Worm (Caenorhabditis elegans) whole organism, L4 larva: ENCODE measurements around the gene str-181.

Experiments
- F26F4.8 ChIP-seq: fragments of 200-800 bp; sonication (Bioruptor generic); conservative IDR thresholded peaks from 2 replicates; pipeline ENCODE4 v1.3.6; 2022; ENCODE audit warnings: missing genetic modification characterization, missing compliant biosample characterization
- F44E2.7 ChIP-seq: fragments of 200-800 bp; sonication (Bioruptor generic); IDR thresholded peaks from 2 replicates; pipeline ENCODE4 v2.1.2; 2022; ENCODE audit warnings: missing genetic modification characterization, missing compliant biosample characterization
- F49E8.2 ChIP-seq: sonication (generic microtip); optimal IDR thresholded peaks from 2 replicates; lab custom pipeline; 2016; ENCODE audit warnings: missing compliant biosample characterization, mild to moderate bottlenecking, missing genetic modification characterization, borderline replicate concordance
- R02D3.7 ChIP-seq: fragments of 150-350 bp; sonication (generic microtip); optimal IDR thresholded peaks from 3 replicates; lab custom pipeline; 2014; ENCODE audit warnings: missing biosample characterization, missing genetic modification characterization
- T20F7.1 ChIP-seq: fragments of 200-800 bp; sonication (Bioruptor generic); optimal IDR thresholded peaks from 2 replicates; lab custom pipeline; 2018; ENCODE audit warnings: mild to moderate bottlenecking, missing genetic modification characterization, missing compliant biosample characterization
- ZK546.5 ChIP-seq, 2 experiments: sonication (generic microtip); optimal IDR thresholded peaks; 2 replicates each; lab custom pipeline; 2017; ENCODE audit warnings: missing biosample characterization in 2 of 2, missing genetic modification characterization in 2 of 2
- aha-1 ChIP-seq: fragments of 150-350 bp; peaks from one replicate; lab custom pipeline; 2014; ENCODE audit warnings: missing biosample characterization, missing genetic modification characterization
- aly-2 ChIP-seq: sonication (generic microtip); optimal IDR thresholded peaks from 2 replicates; lab custom pipeline; 2018; ENCODE audit warnings: missing biosample characterization, missing genetic modification characterization
- ama-1 ChIP-seq: fragments of 150-350 bp; optimal IDR thresholded peaks from 2 replicates; lab custom pipeline; 2014; ENCODE audit warnings: inconsistent platforms, mixed read lengths
- attf-4 ChIP-seq: sonication (generic microtip); optimal IDR thresholded peaks from 3 replicates; lab custom pipeline; 2017; ENCODE audit warnings: missing biosample characterization, missing genetic modification characterization
- ceh-32 ChIP-seq: sonication (generic microtip); optimal IDR thresholded peaks from 2 replicates; lab custom pipeline; 2016; ENCODE audit warnings: mild to moderate bottlenecking, missing genetic modification characterization, missing compliant biosample characterization; ENCODE audit not compliant: poor library complexity
- daf-12 ChIP-seq: fragments of 150-350 bp; optimal IDR thresholded peaks from 2 replicates; lab custom pipeline; 2014; ENCODE audit warnings: missing biosample characterization, missing genetic modification reagents, missing genetic modification characterization
- dmd-9 ChIP-seq: fragments of 200-800 bp; sonication (Bioruptor generic); IDR thresholded peaks from 2 replicates; pipeline ENCODE4 v1.3.6; 2022; ENCODE audit warnings: missing genetic modification reagents, missing genetic modification characterization, missing compliant biosample characterization
- fkh-10 ChIP-seq: fragments of 150-350 bp; optimal IDR thresholded peaks from 2 replicates; lab custom pipeline; 2014; ENCODE audit warnings: missing biosample characterization, missing genetic modification reagents, missing genetic modification characterization
- fos-1 ChIP-seq: fragments of 150-350 bp; optimal IDR thresholded peaks from 2 replicates; lab custom pipeline; 2014; ENCODE audit warnings: missing biosample characterization, missing genetic modification characterization
- hif-1 ChIP-seq, 2 experiments: sonication (generic microtip); optimal IDR thresholded peaks; 2 replicates each; lab custom pipeline; 2016 to 2017; ENCODE audit warnings: missing compliant biosample characterization in 2 of 2, missing genetic modification characterization in 2 of 2, missing genetic modification reagents in 2 of 2, missing genotype in 2 of 2, mild to moderate bottlenecking in 1 of 2
- hlh-11 ChIP-seq: fragments of 200-800 bp; sonication (Bioruptor generic); optimal IDR thresholded peaks from 2 replicates; lab custom pipeline; 2018; ENCODE audit warnings: mild to moderate bottlenecking, missing genetic modification characterization, missing compliant biosample characterization
- hlh-30 ChIP-seq: sonication (generic microtip); optimal IDR thresholded peaks from 2 replicates; lab custom pipeline; 2017; ENCODE audit warnings: antibody characterized with exemption, mild to moderate bottlenecking, missing genetic modification characterization, missing compliant biosample characterization; ENCODE audit not compliant: insufficient read depth
- hmg-1.1 ChIP-seq: fragments of 200-800 bp; sonication (Bioruptor generic); IDR thresholded peaks from 2 replicates; pipeline ENCODE4 v1.3.6; 2022; ENCODE audit warnings: missing genetic modification reagents, missing genetic modification characterization, missing compliant biosample characterization
- lim-7 ChIP-seq: fragments of 200-800 bp; sonication (Bioruptor generic); IDR thresholded peaks from 2 replicates; pipeline ENCODE4 v1.3.6; 2022; ENCODE audit warnings: missing genetic modification characterization, missing compliant biosample characterization
- lin-1 ChIP-seq: fragments of 200-800 bp; sonication (Bioruptor generic); IDR thresholded peaks from 2 replicates; pipeline ENCODE4 v1.3.6; 2022; ENCODE audit warnings: missing genetic modification reagents, missing genetic modification characterization, missing compliant biosample characterization
- lin-38 ChIP-seq: fragments of 200-800 bp; sonication (Bioruptor generic); IDR thresholded peaks from 2 replicates; pipeline ENCODE4 v1.3.6; 2022; ENCODE audit warnings: missing genetic modification reagents, missing genetic modification characterization, missing compliant biosample characterization
- lin-39 ChIP-seq: fragments of 150-350 bp; optimal IDR thresholded peaks from 2 replicates; lab custom pipeline; 2014; ENCODE audit warnings: missing biosample characterization, missing genetic modification reagents, missing genetic modification characterization
- lsy-2 ChIP-seq, 2 experiments: fragments of 150-350 bp in 1 of 2; sonication (generic microtip) in 1 of 2; optimal IDR thresholded peaks; 2 replicates each; lab custom pipeline; 2014 to 2017; ENCODE audit warnings: missing biosample characterization in 2 of 2, missing genetic modification characterization in 2 of 2
- madf-5 ChIP-seq, 2 experiments: fragments of 200-800 bp; sonication (Bioruptor generic); IDR thresholded peaks; 2 replicates each; pipeline ENCODE4 v1.3.6; 2022; ENCODE audit warnings: missing compliant biosample characterization in 2 of 2, missing genetic modification characterization in 2 of 2
- madf-9 ChIP-seq: fragments of 200-800 bp; sonication (Bioruptor generic); conservative IDR thresholded peaks from 2 replicates; pipeline ENCODE4 v1.3.6; 2022; ENCODE audit warnings: missing genetic modification reagents, missing genetic modification characterization, missing compliant biosample characterization
- mdl-1 ChIP-seq, 2 experiments: fragments of 150-350 bp in 1 of 2; sonication (generic microtip) in 1 of 2; optimal IDR thresholded peaks; 2 replicates each; lab custom pipeline; 2014 to 2017; ENCODE audit warnings: missing biosample characterization in 2 of 2, missing genetic modification characterization in 2 of 2
- mdt-29 ChIP-seq: fragments of 200-800 bp; sonication (Bioruptor generic); IDR thresholded peaks from 2 replicates; pipeline ENCODE4 v1.3.6; 2022; ENCODE audit warnings: missing genetic modification reagents, missing genetic modification characterization, missing compliant biosample characterization
- mep-1 ChIP-seq: fragments of 150-350 bp; sonication (generic microtip); optimal IDR thresholded peaks from 3 replicates; lab custom pipeline; 2014; ENCODE audit warnings: missing biosample characterization, missing genetic modification characterization
- nhr-10 ChIP-seq: fragments of 150-350 bp; optimal IDR thresholded peaks from 2 replicates; lab custom pipeline; 2014; ENCODE audit warnings: missing biosample characterization, missing genetic modification characterization
- nhr-102 ChIP-seq: sonication (generic microtip); optimal IDR thresholded peaks from 2 replicates; lab custom pipeline; 2016; ENCODE audit warnings: mild to moderate bottlenecking, missing genetic modification characterization, moderate library complexity, missing compliant biosample characterization
- nhr-11 ChIP-seq: fragments of 150-350 bp; optimal IDR thresholded peaks from 2 replicates; lab custom pipeline; 2014; ENCODE audit warnings: missing biosample characterization, missing genetic modification characterization
- nhr-25 ChIP-seq: sonication (generic microtip); optimal IDR thresholded peaks from 2 replicates; lab custom pipeline; 2017; ENCODE audit warnings: missing genetic modification characterization, mild to moderate bottlenecking, missing compliant biosample characterization, antibody characterized with exemption, moderate library complexity, borderline replicate concordance; ENCODE audit not compliant: insufficient read depth
- nhr-42 ChIP-seq: fragments of 200-800 bp; sonication (Bioruptor generic); IDR thresholded peaks from 2 replicates; pipeline ENCODE4 v1.3.6; 2022; ENCODE audit warnings: missing genetic modification characterization, missing compliant biosample characterization
- php-3 ChIP-seq: fragments of 200-800 bp; sonication (Bioruptor generic); IDR thresholded peaks from 2 replicates; pipeline ENCODE4 v1.3.6; 2022; ENCODE audit warnings: missing genetic modification reagents, missing genetic modification characterization, missing compliant biosample characterization
- pqm-1 ChIP-seq: sonication (generic microtip); optimal IDR thresholded peaks from 2 replicates; lab custom pipeline; 2017; ENCODE audit warnings: missing biosample characterization, missing genetic modification characterization
- spr-3 ChIP-seq: fragments of 200-800 bp; sonication (Bioruptor generic); optimal IDR thresholded peaks from 2 replicates; lab custom pipeline; 2018; ENCODE audit warnings: mild to moderate bottlenecking, missing genetic modification characterization, missing compliant biosample characterization
- tra-1 ChIP-seq: fragments of 200-800 bp; sonication (Bioruptor generic); IDR thresholded peaks from 2 replicates; pipeline ENCODE4 v1.3.6; 2022; ENCODE audit warnings: missing genetic modification reagents, missing genetic modification characterization, missing compliant biosample characterization
- unc-130 ChIP-seq: sonication (generic microtip); optimal IDR thresholded peaks from 2 replicates; lab custom pipeline; 2016; ENCODE audit warnings: missing genetic modification reagents, missing genetic modification characterization, missing compliant biosample characterization

str-181 gene

ce11 chrV:12716447-12716846 lies 2.1 kb downstream of the str-181 start, which contains the start of gene str-178:
TSS of gene str-178 (minus strand) at chrV:12716547.
- no peak for TF ChIP-seq madf-9 (GFP tag; lab: Robert Waterston, UW)
- TF ChIP-seq attf-4 (tag; lab: Kevin White, UChicago), result no peak
- TF ChIP-seq nhr-11 (tag; lab: Kevin White, UChicago), result no peak
- TF ChIP-seq php-3 (GFP tag; lab: Robert Waterston, UW), result no peak
- no peak for TF ChIP-seq mep-1 (tag; lab: Kevin White, UChicago)
- no peak for TF ChIP-seq hmg-1.1
- TF ChIP-seq aly-2, result no peak
- TF ChIP-seq lin-39 (tag; lab: Kevin White, UChicago), result no peak
- TF ChIP-seq ZK546.5 (tag; optimal IDR thresholded peaks at IDR 0.05; lab: Kevin White, UChicago), result no peak
- no peak for TF ChIP-seq mdl-1 (tag; optimal IDR thresholded peaks at IDR 0.05; lab: Kevin White, UChicago)
- no peak for TF ChIP-seq hlh-30 (tag; lab: Kevin White, UChicago)
- no peak for TF ChIP-seq daf-12 (tag; lab: Kevin White, UChicago)
- no peak for TF ChIP-seq fkh-10
- TF ChIP-seq T20F7.1 (GFP tag; lab: Kevin White, UChicago), result no peak
- no peak for TF ChIP-seq ceh-32 (tag; lab: Kevin White, UChicago)
- no peak for TF ChIP-seq unc-130 (GFP tag; lab: Kevin White, UChicago)
- no peak for TF ChIP-seq spr-3 (GFP tag; lab: Kevin White, UChicago)

DNA sequence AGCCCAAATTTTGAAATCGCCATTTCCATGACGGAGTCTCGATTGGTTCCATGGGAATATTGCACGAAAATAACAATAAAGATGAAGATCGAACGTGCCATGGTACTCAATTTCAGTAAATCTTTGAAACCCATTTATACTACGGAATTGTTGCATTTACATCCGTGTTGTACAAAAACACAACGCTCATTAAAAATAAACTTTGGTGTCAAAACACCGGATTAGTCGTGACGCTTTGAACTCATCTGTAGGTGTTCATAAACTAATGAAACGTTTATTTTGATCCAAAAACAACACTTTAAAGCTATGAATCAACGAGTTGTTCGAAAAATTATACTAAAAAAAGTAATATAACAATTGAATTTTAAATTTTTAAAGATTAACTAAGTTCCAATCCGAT lies 4.4 kb downstream of the str-181 start, which contains the start of gene R11D1.4:
Gene R11D1.4, minus strand, starts transcription at position 101 of the 400 bp plus-strand sequence.
- TF ChIP-seq R02D3.7 (no peak), fkh-10 (no peak), nhr-25 (tag; lab: Kevin White, UChicago) (no peak), lsy-2 (tag; optimal IDR thresholded peaks at IDR 0.05; lab: Kevin White, UChicago) (no peak), dmd-9 (GFP tag; lab: Robert Waterston, UW) (no peak), pqm-1 (tag; lab: Kevin White, UChicago) (no peak), lin-1 (no peak), hlh-11 (no peak), F49E8.2 (tag; lab: Kevin White, UChicago) (no peak), T20F7.1 (GFP tag; lab: Kevin White, UChicago) (no peak), fos-1 (tag; lab: Kevin White, UChicago) (no peak)

- TF ChIP-seq nhr-10 (no peak), php-3 (GFP tag; lab: Robert Waterston, UW) (no peak)
Observed at ce11 chrV:12711999-12712398, 6.5 kb downstream of the str-181 start, which contains the start of gene R11D1.3. TSS of gene R11D1.3 (minus strand) at chrV:12712099.

- TF ChIP-seq madf-9 (GFP tag; lab: Robert Waterston, UW), result no peak
- TF ChIP-seq php-3 (GFP tag; lab: Robert Waterston, UW), result no peak
- no peak for TF ChIP-seq lin-38 (GFP tag; lab: Robert Waterston, UW)
- TF ChIP-seq hif-1 (tag; optimal IDR thresholded peaks at IDR 0.05; lab: Kevin White, UChicago), result no peak
- no peak for TF ChIP-seq nhr-102
- TF ChIP-seq nhr-42 (GFP tag; lab: Robert Waterston, UW), result no peak
- no peak for TF ChIP-seq F26F4.8 (GFP tag; lab: Robert Waterston, UW)
- TF ChIP-seq tra-1, result no peak
- no peak for TF ChIP-seq pqm-1 (tag; lab: Kevin White, UChicago)
- no peak for TF ChIP-seq aha-1 (tag; lab: Kevin White, UChicago)
- no peak for TF ChIP-seq mdt-29 (GFP tag; lab: Robert Waterston, UW)
- TF ChIP-seq F44E2.7 (GFP tag; lab: Robert Waterston, UW), result no peak
- no peak for TF ChIP-seq lim-7 (GFP tag; lab: Robert Waterston, UW)
- TF ChIP-seq madf-5 (GFP tag; IDR thresholded peaks at IDR 0.05; lab: Robert Waterston, UW), result no peak
- no peak for TF ChIP-seq ama-1 (lab: Kevin White, UChicago)
Observed at ce11 chrV:12708305-12708704, 10.2 kb downstream of the str-181 start, which contains the start of gene R11D1.2. TSS of gene R11D1.2 (plus strand) at chrV:12708605.
